Worm (Caenorhabditis elegans): Measurements from ENCODE around the gene apn-1.

Gene apn-1

DNA sequence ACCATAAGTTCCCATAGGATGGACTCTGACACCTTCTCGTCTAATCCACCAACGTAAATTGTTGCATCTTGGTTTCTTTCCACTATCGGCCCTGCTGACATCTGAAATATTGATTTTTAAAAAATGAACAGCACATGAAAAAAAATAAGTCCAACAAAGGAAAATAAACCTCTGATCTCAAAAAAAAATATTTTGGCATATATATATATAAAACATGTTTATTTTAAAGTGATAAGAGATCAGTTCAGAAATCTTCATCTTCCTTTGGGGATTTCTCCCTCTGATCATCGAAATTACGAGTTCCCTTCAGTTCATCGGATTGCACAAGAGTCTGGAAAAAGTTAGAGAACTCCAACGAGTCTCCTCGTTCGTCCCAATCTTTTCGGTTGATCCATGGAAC lies 11.7 kb upstream of the apn-1 start, which contains the start of gene sap-49:
Gene sap-49 (minus strand): TSS at position 101 of the 400 bp plus-strand sequence.
- TF ChIP-seq ztf-23 (GFP tag; IDR thresholded peaks at IDR 0.05) (no peak), cog-1 (tag; optimal IDR thresholded peaks at IDR 0.05) (no peak)

DNA sequence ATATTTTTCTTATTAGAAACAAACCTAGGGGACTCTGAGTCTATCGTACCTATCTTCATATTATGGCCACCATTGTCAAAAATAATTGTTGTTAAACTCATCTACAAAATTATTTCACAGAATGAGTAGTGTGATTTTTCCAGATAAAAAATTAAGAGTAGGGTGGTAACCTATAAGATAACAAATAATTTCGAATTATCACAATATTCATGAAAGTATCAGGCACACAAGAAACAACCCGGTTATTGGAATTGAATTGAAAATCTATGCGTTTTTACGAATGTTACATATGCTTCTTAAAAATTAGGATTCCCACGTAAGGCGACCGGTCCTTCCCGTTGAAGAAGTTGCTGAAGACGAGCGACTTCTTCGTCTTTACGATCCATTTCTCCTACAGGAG lies 10.1 kb upstream of the apn-1 start, which contains the start of gene arp-6:
Gene arp-6 (minus strand): TSS at position 101 of the 400 bp plus-strand sequence.
- TF ChIP-seq tab-1 (GFP tag; IDR thresholded peaks at IDR 0.05): no peak
- no peak for TF ChIP-seq med-1 (GFP tag; optimal IDR thresholded peaks at IDR 0.05; ENCODE audit: insufficient read depth)
- TF ChIP-seq ztf-23 (GFP tag; IDR thresholded peaks at IDR 0.05): no peak
- no peak for TF ChIP-seq cog-1 (tag; optimal IDR thresholded peaks at IDR 0.05)
- TF ChIP-seq ztf-29 (GFP tag; IDR thresholded peaks at IDR 0.05): no peak
- TF ChIP-seq flt-1 (GFP tag; IDR thresholded peaks at IDR 0.05): no peak
- no peak for TF ChIP-seq T22C8.4 (GFP tag; IDR thresholded peaks at IDR 0.05)
- TF ChIP-seq klf-2 (GFP tag; conservative IDR thresholded peaks at IDR 0.05): no peak
- TF ChIP-seq ref-1 (GFP tag; conservative IDR thresholded peaks at IDR 0.05): no peak

DNA sequence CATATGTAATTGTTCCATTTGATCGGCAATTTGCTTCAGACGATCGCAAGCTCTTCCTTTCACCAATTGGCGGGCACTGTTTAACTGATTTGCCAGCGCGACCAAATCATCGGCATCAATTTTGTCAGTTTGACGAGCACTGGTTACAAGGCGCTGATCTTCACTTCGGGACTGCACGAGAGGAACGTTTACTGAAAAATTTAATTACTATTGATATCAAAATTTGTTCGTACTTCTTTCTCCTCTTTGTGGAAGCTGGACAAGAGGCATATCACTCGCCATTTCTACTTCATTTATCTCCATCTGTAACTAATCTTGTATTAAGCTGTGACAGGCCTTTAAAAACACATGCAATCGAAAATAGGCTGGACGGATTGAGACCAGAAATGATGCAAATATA lies 9.5 kb upstream of the apn-1 start, which contains the start of gene C08B11.9:
Gene C08B11.9 (minus strand): TSS at position 307 of the 400 bp plus-strand sequence.
- no peak for TF ChIP-seq ztf-29 (GFP tag; IDR thresholded peaks at IDR 0.05)
- no peak for TF ChIP-seq cog-1 (tag; optimal IDR thresholded peaks at IDR 0.05)
- no peak for TF ChIP-seq ref-1 (GFP tag; conservative IDR thresholded peaks at IDR 0.05)
- no peak for TF ChIP-seq T22C8.4 (GFP tag; IDR thresholded peaks at IDR 0.05)

DNA sequence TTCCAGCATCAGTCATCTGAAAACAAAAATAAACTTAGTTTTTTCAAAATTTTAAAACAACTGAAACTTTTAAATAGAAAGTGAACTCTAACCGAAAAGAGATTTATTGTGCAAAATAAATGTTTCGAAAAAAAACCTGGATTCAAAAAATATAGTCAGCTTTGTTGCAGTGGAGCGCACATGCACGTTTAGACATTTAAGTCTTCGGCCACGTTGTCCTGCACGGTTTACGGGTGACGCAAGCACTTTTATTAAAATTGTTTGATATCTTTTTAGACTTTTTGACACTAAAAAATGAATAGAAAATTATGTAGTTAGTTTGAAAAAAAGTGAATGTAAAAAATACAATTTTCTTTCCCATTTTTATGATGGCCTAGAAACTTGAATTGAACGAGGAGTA lies 7.9 kb upstream of the apn-1 start, which contains the start of the genes ubh-4 and algn-6:
Gene ubh-4 (minus strand): TSS at position 182 of the 400 bp plus-strand sequence.
Gene algn-6 (plus strand): TSS at position 387 of the 400 bp plus-strand sequence.
- TF ChIP-seq ztf-23 (GFP tag; IDR thresholded peaks at IDR 0.05): no peak
- no peak for TF ChIP-seq med-1 (GFP tag; optimal IDR thresholded peaks at IDR 0.05; ENCODE audit: insufficient read depth)
- no peak for TF ChIP-seq flt-1 (GFP tag; IDR thresholded peaks at IDR 0.05)
- TF ChIP-seq tab-1 (GFP tag; IDR thresholded peaks at IDR 0.05): no peak
- TF ChIP-seq T22C8.4 (GFP tag; IDR thresholded peaks at IDR 0.05): no peak
- no peak for TF ChIP-seq ztf-29 (GFP tag; IDR thresholded peaks at IDR 0.05)
- TF ChIP-seq cog-1 (tag; optimal IDR thresholded peaks at IDR 0.05): no peak
- no peak for TF ChIP-seq ref-1 (GFP tag; conservative IDR thresholded peaks at IDR 0.05)
- no peak for TF ChIP-seq klf-2 (GFP tag; conservative IDR thresholded peaks at IDR 0.05)

DNA sequence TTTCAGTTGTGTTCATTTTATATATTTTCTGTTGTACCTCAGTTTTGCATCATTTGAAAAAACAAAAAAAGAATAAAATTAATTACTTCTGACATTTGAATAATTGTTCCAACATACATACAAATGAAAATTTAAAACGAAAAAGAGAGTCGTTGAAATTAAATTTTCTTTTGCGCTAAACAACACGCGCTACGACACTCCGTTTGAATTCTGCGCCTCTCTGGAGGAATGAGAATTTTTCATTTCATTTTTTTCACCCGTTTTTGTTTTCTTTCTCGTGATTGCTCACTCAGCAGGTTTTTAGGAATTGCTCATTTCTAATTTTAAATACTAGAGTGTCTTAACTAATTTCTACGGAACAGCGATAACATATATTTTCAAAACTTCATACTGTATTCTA lies 5.7 kb upstream of the apn-1 start:
- TF ChIP-seq tab-1 (GFP tag; IDR thresholded peaks at IDR 0.05) (no peak), ztf-29 (GFP tag; IDR thresholded peaks at IDR 0.05) (no peak), med-1 (GFP tag; optimal IDR thresholded peaks at IDR 0.05; ENCODE audit: insufficient read depth) (no peak), T22C8.4 (GFP tag; IDR thresholded peaks at IDR 0.05) (no peak), klf-2 (GFP tag; conservative IDR thresholded peaks at IDR 0.05) (no peak), ztf-23 (GFP tag; IDR thresholded peaks at IDR 0.05) (no peak), flt-1 (GFP tag; IDR thresholded peaks at IDR 0.05) (no peak), cog-1 (tag; optimal IDR thresholded peaks at IDR 0.05) (no peak), ref-1 (GFP tag; conservative IDR thresholded peaks at IDR 0.05) (no peak)

DNA sequence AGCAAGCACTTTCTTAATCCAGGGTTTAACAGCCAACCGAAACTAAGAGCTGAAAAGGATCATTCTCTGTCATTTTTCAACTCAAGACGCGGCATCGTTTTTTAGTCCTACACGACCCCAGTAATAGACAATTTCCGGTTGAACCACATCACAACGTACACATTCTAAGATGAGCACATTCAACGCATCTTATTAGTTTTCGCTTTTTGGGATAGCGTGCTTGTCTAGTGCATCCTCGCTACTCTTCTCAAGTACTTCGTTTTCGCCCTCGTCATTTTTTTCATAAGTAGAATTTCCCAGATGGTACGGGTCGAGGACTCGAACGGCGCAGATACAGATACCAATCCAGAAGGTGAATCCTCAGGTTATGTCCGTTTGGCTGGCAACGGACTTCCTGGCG lies 5.1 kb upstream of the apn-1 start, which contains the start of gene T05H10.1:
Gene T05H10.1 (plus strand): TSS at position 301 of the 400 bp plus-strand sequence.
- TF ChIP-seq med-1 (GFP tag; optimal IDR thresholded peaks at IDR 0.05; ENCODE audit: insufficient read depth) (no peak), tab-1 (GFP tag; IDR thresholded peaks at IDR 0.05) (no peak), ztf-29 (GFP tag; IDR thresholded peaks at IDR 0.05) (no peak), ref-1 (GFP tag; conservative IDR thresholded peaks at IDR 0.05) (no peak), cog-1 (tag; optimal IDR thresholded peaks at IDR 0.05) (no peak), ztf-23 (GFP tag; IDR thresholded peaks at IDR 0.05) (no peak), flt-1 (GFP tag; IDR thresholded peaks at IDR 0.05) (no peak)

DNA sequence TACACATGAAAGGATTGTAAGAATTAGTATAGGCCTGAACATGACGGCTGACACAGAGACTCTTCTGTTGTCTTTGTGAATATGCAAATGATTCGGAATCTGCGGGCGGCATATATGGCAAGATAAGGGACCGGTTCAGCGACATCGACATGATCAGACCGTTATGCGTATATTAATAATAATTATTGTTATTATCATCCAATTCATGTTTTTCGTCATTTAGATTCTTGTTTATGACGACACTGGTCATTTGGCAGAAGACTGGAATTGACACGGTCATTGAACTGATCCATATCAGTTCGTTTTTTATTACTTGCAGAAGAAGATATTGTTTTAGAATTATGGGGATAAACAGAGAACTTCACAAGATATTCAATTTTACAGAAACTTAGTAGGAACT lies 3.1 kb downstream of the apn-1 start, which contains the start of gene mtre-1:
Gene mtre-1 (minus strand): TSS at position 101 of the 400 bp plus-strand sequence.
- TF ChIP-seq ztf-29 (GFP tag; IDR thresholded peaks at IDR 0.05) (no peak), tab-1 (GFP tag; IDR thresholded peaks at IDR 0.05) (no peak), T22C8.4 (GFP tag; IDR thresholded peaks at IDR 0.05) (no peak), ref-1 (GFP tag; conservative IDR thresholded peaks at IDR 0.05) (no peak), cog-1 (tag; optimal IDR thresholded peaks at IDR 0.05) (no peak), flt-1 (GFP tag; IDR thresholded peaks at IDR 0.05) (no peak), med-1 (GFP tag; optimal IDR thresholded peaks at IDR 0.05; ENCODE audit: insufficient read depth) (no peak), ztf-23 (GFP tag; IDR thresholded peaks at IDR 0.05) (no peak), klf-2 (GFP tag; conservative IDR thresholded peaks at IDR 0.05) (no peak)

DNA sequence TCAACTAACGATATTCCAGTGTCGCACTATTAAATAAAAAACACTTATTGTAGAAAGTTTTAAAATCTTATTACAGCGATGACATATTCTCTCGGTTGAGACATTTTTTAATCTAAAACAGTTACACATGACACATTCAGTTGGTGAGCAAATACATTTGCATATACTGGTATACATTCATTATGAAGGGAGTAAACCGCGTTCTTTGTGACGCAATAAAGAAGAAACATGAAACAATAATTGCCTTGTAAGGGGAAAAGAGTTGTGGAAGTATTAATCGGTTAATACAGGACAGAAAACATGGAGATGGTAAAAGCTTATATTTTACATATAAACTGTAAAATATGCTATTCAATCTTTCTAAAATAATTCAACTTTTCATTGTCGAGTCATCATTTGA lies 4.0 kb downstream of the apn-1 start:
- TF ChIP-seq klf-2 (GFP tag; conservative IDR thresholded peaks at IDR 0.05) (no peak), med-1 (GFP tag; optimal IDR thresholded peaks at IDR 0.05; ENCODE audit: insufficient read depth) (no peak), ref-1 (GFP tag; conservative IDR thresholded peaks at IDR 0.05) (no peak), ztf-23 (GFP tag; IDR thresholded peaks at IDR 0.05) (no peak), cog-1 (tag; optimal IDR thresholded peaks at IDR 0.05) (no peak), T22C8.4 (GFP tag; IDR thresholded peaks at IDR 0.05) (no peak), tab-1 (GFP tag; IDR thresholded peaks at IDR 0.05) (no peak), ztf-29 (GFP tag; IDR thresholded peaks at IDR 0.05) (no peak), flt-1 (GFP tag; IDR thresholded peaks at IDR 0.05) (no peak)

DNA sequence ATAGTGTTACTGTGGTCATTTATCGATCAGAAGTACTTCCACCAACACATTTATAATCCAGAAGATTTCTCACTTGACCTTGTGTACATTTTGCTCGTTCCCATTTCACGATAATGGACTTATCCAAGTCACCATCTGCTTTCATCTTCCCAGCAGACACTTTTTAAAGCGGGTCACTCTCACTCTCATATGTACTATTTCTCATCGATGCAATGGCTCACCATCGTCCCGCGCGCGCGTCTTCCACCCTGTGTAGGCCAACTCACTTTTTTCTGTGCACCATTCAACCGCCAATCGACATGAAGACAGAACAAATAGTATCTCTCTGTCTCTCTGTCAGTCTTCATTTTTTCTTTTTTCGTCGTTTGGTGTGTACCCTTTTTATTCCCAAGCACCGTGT lies 4.8 kb downstream of the apn-1 start:
- TF ChIP-seq tab-1 (GFP tag; IDR thresholded peaks at IDR 0.05) (no peak), T22C8.4 (GFP tag; IDR thresholded peaks at IDR 0.05) (no peak), klf-2 (GFP tag; conservative IDR thresholded peaks at IDR 0.05) (no peak), ref-1 (GFP tag; conservative IDR thresholded peaks at IDR 0.05) (no peak), ztf-29 (GFP tag; IDR thresholded peaks at IDR 0.05) (no peak), cog-1 (tag; optimal IDR thresholded peaks at IDR 0.05) (no peak), ztf-23 (GFP tag; IDR thresholded peaks at IDR 0.05) (no peak), med-1 (GFP tag; optimal IDR thresholded peaks at IDR 0.05; ENCODE audit: insufficient read depth) (no peak)

DNA sequence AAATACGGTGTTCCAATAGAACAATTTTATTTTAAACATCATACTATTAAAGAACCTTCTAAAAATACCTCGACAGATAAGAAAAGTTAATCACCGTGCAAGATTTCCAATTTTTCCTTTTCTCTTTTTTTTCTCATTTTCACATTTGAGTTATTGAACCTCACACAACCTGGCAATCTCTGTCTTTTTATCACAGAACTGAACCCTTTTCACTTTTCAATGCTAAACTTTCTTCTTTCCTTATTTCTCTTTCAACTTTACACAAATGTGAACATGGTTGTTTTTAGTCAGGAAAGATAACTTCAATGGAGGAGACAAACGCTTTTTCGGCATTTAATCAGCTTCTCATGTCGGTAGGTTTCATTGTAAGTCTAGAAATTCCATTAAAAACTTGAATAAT lies 5.5 kb downstream of the apn-1 start, which contains the start of gene T05H10.4:
Gene T05H10.4 (plus strand): TSS at position 301 of the 400 bp plus-strand sequence.
- no peak for TF ChIP-seq ref-1 (GFP tag; conservative IDR thresholded peaks at IDR 0.05)
- no peak for TF ChIP-seq T22C8.4 (GFP tag; IDR thresholded peaks at IDR 0.05)
- no peak for TF ChIP-seq cog-1 (tag; optimal IDR thresholded peaks at IDR 0.05)
- TF ChIP-seq tab-1 (GFP tag; IDR thresholded peaks at IDR 0.05): no peak
- no peak for TF ChIP-seq klf-2 (GFP tag; conservative IDR thresholded peaks at IDR 0.05)
